Worm (Caenorhabditis elegans) whole organism, L2 larva: ENCODE results near the gene clec-38.

ENCODE experiments used
- F13H6.1 ChIP-seq: sonication (generic microtip); optimal IDR thresholded peaks from 2 replicates; lab custom pipeline; 2016; ENCODE audit warnings: missing genetic modification characterization, missing compliant biosample characterization
- ZK546.5 ChIP-seq: sonication (generic microtip); optimal IDR thresholded peaks from 2 replicates; lab custom pipeline; 2017; ENCODE audit warnings: missing biosample characterization, missing genetic modification characterization
- aly-2 ChIP-seq: fragments of 150-350 bp; optimal IDR thresholded peaks from 2 replicates; lab custom pipeline; 2014; ENCODE audit warnings: missing biosample characterization, missing genetic modification characterization
- ama-1 ChIP-seq: fragments of 150-350 bp; optimal IDR thresholded peaks from 2 replicates; lab custom pipeline; 2018; ENCODE audit warnings: inconsistent platforms
- ceh-16 ChIP-seq: fragments of 150-350 bp; optimal IDR thresholded peaks from 2 replicates; lab custom pipeline; 2014; ENCODE audit warnings: missing biosample characterization, missing genetic modification characterization
- crh-2 ChIP-seq: sonication (generic microtip); optimal IDR thresholded peaks from 2 replicates; lab custom pipeline; 2017; ENCODE audit warnings: missing biosample characterization, missing genetic modification characterization
- dmd-4 ChIP-seq: sonication (generic microtip); optimal IDR thresholded peaks from 2 replicates; lab custom pipeline; 2017; ENCODE audit warnings: missing biosample characterization, missing genetic modification characterization
- egl-27 ChIP-seq: sonication (generic microtip); optimal IDR thresholded peaks from 3 replicates; lab custom pipeline; 2017; ENCODE audit warnings: missing biosample characterization, missing genetic modification reagents, missing genetic modification characterization
- elt-1 ChIP-seq: fragments of 150-350 bp; optimal IDR thresholded peaks from 2 replicates; lab custom pipeline; 2014; ENCODE audit warnings: missing biosample characterization, missing genetic modification characterization
- elt-3 ChIP-seq: sonication (generic microtip); optimal IDR thresholded peaks from 2 replicates; lab custom pipeline; 2017; ENCODE audit warnings: missing biosample characterization, missing genetic modification characterization
- fos-1 ChIP-seq: fragments of 150-350 bp; optimal IDR thresholded peaks from 2 replicates; lab custom pipeline; 2014; ENCODE audit warnings: missing biosample characterization, missing genetic modification characterization
- gmeb-1 ChIP-seq: fragments of 150-350 bp; optimal IDR thresholded peaks from 2 replicates; lab custom pipeline; 2014; ENCODE audit warnings: missing biosample characterization, missing genetic modification characterization
- lin-11 ChIP-seq: fragments of 150-350 bp; sonication (generic microtip); optimal IDR thresholded peaks from 2 replicates; lab custom pipeline; 2014; ENCODE audit warnings: missing biosample characterization, missing genetic modification characterization, inconsistent platforms, mixed read lengths
- lin-13 ChIP-seq: fragments of 150-350 bp; optimal IDR thresholded peaks from 2 replicates; lab custom pipeline; 2014; ENCODE audit warnings: missing biosample characterization, missing genetic modification reagents, missing genetic modification characterization
- lsy-2 ChIP-seq, 2 experiments: fragments of 150-350 bp in 1 of 2; sonication (generic microtip) in 1 of 2; optimal IDR thresholded peaks; 2 replicates each; lab custom pipeline; 2014 to 2017; ENCODE audit warnings: missing biosample characterization in 2 of 2, missing genetic modification characterization in 2 of 2
- mab-5 ChIP-seq: fragments of 150-350 bp; optimal IDR thresholded peaks from 2 replicates; lab custom pipeline; 2014; ENCODE audit warnings: missing biosample characterization, missing genetic modification characterization
- mbf-1 ChIP-seq: sonication (generic microtip); optimal IDR thresholded peaks from 2 replicates; lab custom pipeline; 2017; ENCODE audit warnings: missing biosample characterization, missing genetic modification characterization
- mdl-1 ChIP-seq, 2 experiments: fragments of 150-350 bp in 1 of 2; sonication (generic microtip) in 1 of 2; optimal IDR thresholded peaks; 2 replicates each; lab custom pipeline; 2017; ENCODE audit warnings: missing biosample characterization in 2 of 2, missing genetic modification characterization in 2 of 2
- nhr-10 ChIP-seq: sonication (generic microtip); optimal IDR thresholded peaks from 2 replicates; lab custom pipeline; 2017; ENCODE audit warnings: missing biosample characterization, missing genetic modification characterization
- nhr-11 ChIP-seq: fragments of 150-350 bp; optimal IDR thresholded peaks from 2 replicates; lab custom pipeline; 2014; ENCODE audit warnings: missing biosample characterization, missing genetic modification characterization
- nhr-12 ChIP-seq: fragments of 150-350 bp; optimal IDR thresholded peaks from 2 replicates; lab custom pipeline; 2014; ENCODE audit warnings: missing biosample characterization, missing genetic modification characterization
- nhr-129 ChIP-seq: fragments of 150-350 bp; optimal IDR thresholded peaks from 2 replicates; lab custom pipeline; 2014; ENCODE audit warnings: missing biosample characterization, missing genetic modification characterization
- nhr-21 ChIP-seq: fragments of 150-350 bp; optimal IDR thresholded peaks from 2 replicates; lab custom pipeline; 2014; ENCODE audit warnings: missing biosample characterization, missing genetic modification characterization
- nhr-25 ChIP-seq: fragments of 150-350 bp; sonication (generic microtip); optimal IDR thresholded peaks from 3 replicates; lab custom pipeline; 2014; ENCODE audit warnings: missing biosample characterization, missing genetic modification characterization
- nhr-77 ChIP-seq: fragments of 150-350 bp; optimal IDR thresholded peaks from 2 replicates; lab custom pipeline; 2014; ENCODE audit warnings: missing biosample characterization, missing genetic modification characterization
- peb-1 ChIP-seq: fragments of 150-350 bp; optimal IDR thresholded peaks from 2 replicates; lab custom pipeline; 2014; ENCODE audit warnings: missing biosample characterization, missing genetic modification characterization
- sem-4 ChIP-seq: fragments of 150-350 bp; optimal IDR thresholded peaks from 2 replicates; lab custom pipeline; 2014; ENCODE audit warnings: missing biosample characterization, missing genetic modification reagents, missing genetic modification characterization
- sma-3 ChIP-seq: sonication (generic microtip); optimal IDR thresholded peaks from 2 replicates; lab custom pipeline; 2016; ENCODE audit warnings: missing genetic modification reagents, missing genetic modification characterization, missing compliant biosample characterization
- sma-9 ChIP-seq, 2 experiments: fragments of 150-350 bp in 1 of 2; sonication (generic microtip) in 1 of 2; optimal IDR thresholded peaks; 2 replicates each; lab custom pipeline; 2014 to 2016; ENCODE audit warnings: missing genetic modification characterization in 2 of 2, mild to moderate bottlenecking in 1 of 2, missing biosample characterization in 1 of 2, missing compliant biosample characterization in 1 of 2, missing genetic modification reagents in 1 of 2, moderate library complexity in 1 of 2
- snpc-4 ChIP-seq: fragments of 150-350 bp; optimal IDR thresholded peaks from 2 replicates; lab custom pipeline; 2014; ENCODE audit warnings: missing biosample characterization, missing genetic modification characterization
- unc-39 ChIP-seq: fragments of 150-350 bp; optimal IDR thresholded peaks from 2 replicates; lab custom pipeline; 2014; ENCODE audit warnings: missing biosample characterization, missing genetic modification characterization
- unc-55 ChIP-seq: fragments of 150-350 bp; sonication (generic microtip); optimal IDR thresholded peaks from 3 replicates; lab custom pipeline; 2014; ENCODE audit warnings: missing biosample characterization, missing genetic modification reagents, missing genetic modification characterization
- unc-62 ChIP-seq: fragments of 150-350 bp; optimal IDR thresholded peaks from 2 replicates; lab custom pipeline; 2014; ENCODE audit warnings: missing biosample characterization, missing genetic modification reagents, missing genetic modification characterization
- zag-1 ChIP-seq: fragments of 150-350 bp; optimal IDR thresholded peaks from 2 replicates; lab custom pipeline; 2014; ENCODE audit warnings: missing biosample characterization, missing genetic modification characterization
- ztf-11 ChIP-seq: sonication (generic microtip); optimal IDR thresholded peaks from 2 replicates; lab custom pipeline; 2017; ENCODE audit warnings: missing biosample characterization, missing genetic modification characterization
- ztf-4 ChIP-seq: fragments of 150-350 bp; optimal IDR thresholded peaks from 2 replicates; lab custom pipeline; 2014; ENCODE audit warnings: missing biosample characterization, missing genetic modification characterization

The clec-38 gene

ce11 chrV:16706549-16706948 lies 28.9 kb downstream of the clec-38 start, which contains the start of gene clec-9:
clec-9 (minus strand) TSS chrV:16706649.
- no peak for TF ChIP-seq nhr-25 (tag; lab: Kevin White, UChicago)
- no peak for TF ChIP-seq sem-4 (tag; lab: Kevin White, UChicago)
- no peak for TF ChIP-seq ceh-16
- TF ChIP-seq fos-1: no peak
- TF ChIP-seq aly-2 (tag; lab: Kevin White, UChicago): no peak
- TF ChIP-seq crh-2 (tag; lab: Kevin White, UChicago): no peak
- TF ChIP-seq lsy-2 (tag; optimal IDR thresholded peaks at IDR 0.05; lab: Kevin White, UChicago): no peak
- no peak for TF ChIP-seq elt-3 (tag; lab: Kevin White, UChicago)
- TF ChIP-seq lin-11 (tag; lab: Kevin White, UChicago): no peak
- no peak for TF ChIP-seq ztf-11
- no peak for TF ChIP-seq sma-9 (GFP tag; optimal IDR thresholded peaks at IDR 0.05; lab: Kevin White, UChicago)
- no peak for TF ChIP-seq sma-9 (tag; optimal IDR thresholded peaks at IDR 0.05; lab: Kevin White, UChicago)
- no peak for TF ChIP-seq unc-55 (GFP tag; lab: Kevin White, UChicago)
- TF ChIP-seq lin-13: no peak
- TF ChIP-seq ZK546.5: no peak
- no peak for TF ChIP-seq mdl-1 (tag; optimal IDR thresholded peaks at IDR 0.05; lab: Kevin White, UChicago)
- TF ChIP-seq mbf-1 (tag; lab: Kevin White, UChicago): no peak
- TF ChIP-seq unc-39 (tag; lab: Kevin White, UChicago): no peak

- TF ChIP-seq peb-1 (tag; lab: Kevin White, UChicago) (no peak), mab-5 (no peak), ama-1 (lab: Kevin White, UChicago) (no peak), nhr-10 (no peak), nhr-21 (tag; lab: Kevin White, UChicago) (no peak), ceh-16 (no peak), ztf-4 (tag; lab: Kevin White, UChicago) (no peak), ztf-11 (no peak), mbf-1 (tag; lab: Kevin White, UChicago) (no peak), lsy-2 (tag; optimal IDR thresholded peaks at IDR 0.05; lab: Kevin White, UChicago) (no peak), egl-27 (tag; lab: Kevin White, UChicago) (no peak), sem-4 (tag; lab: Kevin White, UChicago) (no peak), sma-9 (GFP tag; optimal IDR thresholded peaks at IDR 0.05; lab: Kevin White, UChicago) (no peak), sma-9 (tag; optimal IDR thresholded peaks at IDR 0.05; lab: Kevin White, UChicago) (no peak), aly-2 (tag; lab: Kevin White, UChicago) (no peak), F13H6.1 (tag; lab: Kevin White, UChicago) (no peak), sma-3 (GFP tag; lab: Kevin White, UChicago) (no peak), mdl-1 (tag; optimal IDR thresholded peaks at IDR 0.05; lab: Kevin White, UChicago) (no peak), dmd-4 (tag; lab: Kevin White, UChicago) (no peak), unc-39 (tag; lab: Kevin White, UChicago) (no peak), zag-1 (no peak)
Measured at ce11 chrV:16699752-16700259, 35.6 kb downstream of the clec-38 start, which contains the start of gene Y70C5C.1. Y70C5C.1 (plus strand) TSS chrV:16700209.

ce11 chrV:16697178-16697577 lies 38.2 kb downstream of the clec-38 start, which contains the start of gene srw-41:
srw-41 (plus strand) TSS chrV:16697478.
- TF ChIP-seq zag-1 (no peak), mdl-1 (tag; optimal IDR thresholded peaks at IDR 0.05; lab: Kevin White, UChicago) (no peak), nhr-77 (tag; lab: Kevin White, UChicago) (no peak), gmeb-1 (tag; lab: Kevin White, UChicago) (no peak)

ce11 chrV:16695499-16695898 lies 39.9 kb downstream of the clec-38 start:
- TF ChIP-seq unc-39 (tag; lab: Kevin White, UChicago) (no peak), ztf-11 (no peak), peb-1 (tag; lab: Kevin White, UChicago) (no peak), nhr-129 (tag; lab: Kevin White, UChicago) (no peak), snpc-4 (no peak), nhr-10 (no peak), sma-3 (GFP tag; lab: Kevin White, UChicago) (no peak), mbf-1 (tag; lab: Kevin White, UChicago) (no peak), crh-2 (tag; lab: Kevin White, UChicago) (no peak), elt-1 (no peak), unc-62 (GFP tag; lab: Kevin White, UChicago) (no peak), ztf-4 (tag; lab: Kevin White, UChicago) (no peak), nhr-11 (tag; lab: Kevin White, UChicago) (no peak), dmd-4 (tag; lab: Kevin White, UChicago) (no peak), nhr-12 (tag; lab: Kevin White, UChicago) (no peak), lin-13 (no peak), unc-55 (GFP tag; lab: Kevin White, UChicago) (no peak), lsy-2 (tag; optimal IDR thresholded peaks at IDR 0.05; lab: Kevin White, UChicago) (no peak), zag-1 (no peak), gmeb-1 (tag; lab: Kevin White, UChicago) (no peak)
